Fruit fly (Drosophila melanogaster) Kc167 (cell line): ENCODE data around the gene CG11920.

ENCODE experiments used
- Myc ChIP-seq: fragments of >200 bp; optimal IDR thresholded peaks from 2 replicates; lab custom pipeline; 2017; ENCODE audit warnings: missing external identifiers
- h ChIP-seq: fragments of >200 bp; optimal IDR thresholded peaks from 3 replicates; lab custom pipeline; 2018; ENCODE audit warnings: missing external identifiers
- insv ChIP-seq: fragments of >200 bp; optimal IDR thresholded peaks from 3 replicates; lab custom pipeline; 2018; ENCODE audit warnings: missing external identifiers
- psq ChIP-seq: fragments of >200 bp; optimal IDR thresholded peaks from 2 replicates; lab custom pipeline; 2017; ENCODE audit warnings: missing external identifiers
- ttk ChIP-seq: sonication (Bioruptor generic); optimal IDR thresholded peaks from 2 replicates; lab custom pipeline; 2017; ENCODE audit warnings: missing external identifiers

DNA sequence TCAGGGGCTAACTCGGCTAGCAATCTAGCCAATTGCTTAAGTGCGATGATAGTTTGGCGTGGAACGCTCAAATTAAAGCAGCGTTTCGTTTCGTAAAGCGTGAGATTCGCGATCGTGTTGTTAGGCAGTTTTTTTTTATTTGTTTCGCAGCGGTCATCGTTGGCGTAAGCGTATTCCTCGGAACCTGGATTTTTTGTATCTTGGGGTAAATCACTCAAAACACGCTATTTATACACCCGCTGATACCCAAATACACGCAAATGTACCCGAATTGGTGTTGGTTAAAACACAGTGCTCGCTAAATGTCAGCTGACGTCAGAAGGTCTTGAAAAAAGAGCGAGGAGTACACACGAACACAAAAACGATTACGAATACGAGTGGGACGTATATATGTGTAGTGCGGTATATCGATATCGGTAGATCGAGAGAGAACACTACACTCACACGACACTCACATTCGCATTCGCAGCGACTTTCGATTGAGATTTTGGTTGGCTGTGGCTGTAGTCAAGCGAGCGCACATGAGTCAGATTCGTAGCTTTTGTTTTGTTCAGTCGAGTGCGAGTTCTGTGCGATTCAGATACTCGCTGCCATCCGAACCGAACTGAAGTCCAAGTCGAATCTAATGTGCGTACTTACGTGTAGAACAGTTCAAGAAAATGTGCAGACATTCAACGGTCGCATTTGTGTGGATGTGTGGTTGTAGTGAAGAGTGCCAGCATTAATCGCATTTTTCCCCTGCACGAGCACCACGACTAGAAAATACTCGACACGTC is 24.7 kb upstream of the CG11920 start:
- TF ChIP-seq h (lab: Kevin White, UChicago) (no peak), ttk (no peak), psq (no peak), insv (no peak), Myc (lab: Kevin White, UChicago) (no peak)
